Fruit fly (Drosophila melanogaster) S2 (cell line): ENCODE measurements around the gene Ugt35E2.

Experiments used
- CG8478 ChIP-seq: fragments of >200 bp; optimal IDR thresholded peaks from 2 replicates; lab custom pipeline; 2018
- CTCF ChIP-seq, 2 experiments: fragments of >200 bp; optimal IDR thresholded peaks; 2 replicates each; lab custom pipeline; 2018

dm6 chr3R:11209801-11210402 is 42.1 kb upstream of the Ugt35E2 start, which contains the start of the genes SdhC and Tctp:
- TF ChIP-seq CG8478 (lab: Kevin White, UChicago) (no peak), CTCF (optimal IDR thresholded peaks at IDR 0.05; lab: Kevin White, UChicago) (no peak)
